Worm (Caenorhabditis elegans): ENCODE measurements around the gene acly-1.

ce11 chrX:1503698-1504501 lies 24.6 kb downstream of the acly-1 start:
- TF ChIP-seq dve-1 (tag; optimal IDR thresholded peaks at IDR 0.05) (no peak), dmd-4 (tag; optimal IDR thresholded peaks at IDR 0.05; ENCODE audit: borderline replicate concordance) (no peak)
